Worm (Caenorhabditis elegans) whole organism, L1 larva: ENCODE data around the gene rme-6.

ENCODE experiments used
- aha-1 ChIP-seq: fragments of 150-350 bp; optimal IDR thresholded peaks from 2 replicates; lab custom pipeline; 2014; ENCODE audit warnings: missing biosample characterization, missing genetic modification characterization
- ceh-8 ChIP-seq: fragments of 200-800 bp; sonication (Bioruptor generic); optimal IDR thresholded peaks from 2 replicates; lab custom pipeline; 2018; ENCODE audit warnings: mild to moderate bottlenecking, missing genetic modification characterization, moderate library complexity, missing compliant biosample characterization
- lin-13 ChIP-seq: fragments of 150-350 bp; optimal IDR thresholded peaks from 2 replicates; lab custom pipeline; 2014; ENCODE audit warnings: missing biosample characterization, missing genetic modification reagents, missing genetic modification characterization
- lin-39 ChIP-seq: fragments of 150-350 bp; optimal IDR thresholded peaks from 2 replicates; lab custom pipeline; 2014; ENCODE audit warnings: missing biosample characterization, missing genetic modification reagents, missing genetic modification characterization
- lsy-2 ChIP-seq, 2 experiments: fragments of 150-350 bp; optimal IDR thresholded peaks; 2 replicates each; lab custom pipeline; 2014; ENCODE audit warnings: missing biosample characterization in 2 of 2, missing genetic modification characterization in 2 of 2
- nhr-12 ChIP-seq: sonication (generic microtip); optimal IDR thresholded peaks from 2 replicates; lab custom pipeline; 2017; ENCODE audit warnings: missing biosample characterization, missing genetic modification characterization
- skn-1 ChIP-seq: fragments of 150-350 bp; optimal IDR thresholded peaks from 2 replicates; lab custom pipeline; 2014; ENCODE audit warnings: missing biosample characterization, missing genetic modification characterization
- sup-37 ChIP-seq: fragments of 200-800 bp; sonication (Bioruptor generic); optimal IDR thresholded peaks from 2 replicates; lab custom pipeline; 2018; ENCODE audit warnings: mild to moderate bottlenecking, missing genetic modification characterization, missing compliant biosample characterization
- unc-86 ChIP-seq: sonication (generic microtip); optimal IDR thresholded peaks from 2 replicates; lab custom pipeline; 2016; ENCODE audit warnings: missing genetic modification characterization, missing compliant biosample characterization
- zip-4 ChIP-seq: fragments of 200-800 bp; sonication (Bioruptor generic); optimal IDR thresholded peaks from 2 replicates; lab custom pipeline; 2018; ENCODE audit warnings: mild to moderate bottlenecking, missing genetic modification characterization, moderate library complexity, missing compliant biosample characterization

DNA sequence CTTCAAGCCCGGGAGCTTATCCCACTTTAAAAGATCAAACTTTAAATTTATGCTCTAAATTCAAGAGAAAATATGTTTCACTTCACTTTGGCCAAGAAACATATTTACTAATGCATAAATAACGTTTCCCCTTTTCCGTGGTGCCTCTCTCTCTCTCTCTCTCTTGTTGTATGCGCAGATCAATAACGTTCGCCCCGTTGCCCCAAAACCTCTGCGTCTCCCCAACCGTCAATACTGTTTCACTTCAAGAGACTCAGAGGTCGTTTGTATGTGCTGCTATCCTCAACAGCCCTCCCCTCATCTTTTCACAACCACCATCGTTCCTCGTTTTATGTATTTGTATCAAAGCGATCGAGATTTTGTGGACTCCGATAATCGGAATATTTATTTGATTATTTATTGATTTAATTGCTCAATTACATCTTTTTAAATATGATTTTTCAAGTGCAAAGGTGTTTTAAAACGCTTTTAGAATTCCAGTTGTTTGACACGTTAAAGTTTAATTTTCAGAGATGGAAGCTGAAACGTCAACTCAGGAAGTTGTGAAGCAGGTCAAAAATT is 6.8 kb downstream of the rme-6 start, which contains the start of gene ife-4:
- TF ChIP-seq unc-86 (tag; lab: Kevin White, UChicago) (peak; percentile 39), skn-1 (peak; percentile 64), nhr-12 (tag; lab: Kevin White, UChicago) (no peak), zip-4 (GFP tag; lab: Kevin White, UChicago) (no peak), aha-1 (no peak), lin-39 (tag; lab: Kevin White, UChicago) (no peak), lsy-2 (tag; optimal IDR thresholded peaks at IDR 0.05; lab: Kevin White, UChicago) (peak in 1 of 2 experiments; percentile 13), ceh-8 (GFP tag; lab: Kevin White, UChicago) (no peak), sup-37 (no peak), lin-13 (no peak)
